Fruit fly (Drosophila melanogaster) whole organism: ENCODE results near the gene SCaMC.

Experiments
- CG8478 ChIP-seq: fragments of >200 bp; optimal IDR thresholded peaks from 2 replicates; lab custom pipeline; 2018; ENCODE audit warnings: inconsistent platforms
- Dll ChIP-seq: fragments of >200 bp; optimal IDR thresholded peaks from 2 replicates; lab custom pipeline; 2017
- EcR ChIP-seq, 2 experiments: fragments of >200 bp; optimal IDR thresholded peaks; 2 replicates each; lab custom pipeline; 2017; ENCODE audit warnings: missing biosample characterization in 2 of 2, missing genetic modification characterization in 2 of 2, missing genetic modification reagents in 2 of 2
- pan ChIP-seq: fragments of >200 bp; optimal IDR thresholded peaks from 2 replicates; lab custom pipeline; 2017
- psq ChIP-seq: fragments of >200 bp; optimal IDR thresholded peaks from 2 replicates; lab custom pipeline; 2017
- usp ChIP-seq: fragments of >200 bp; optimal IDR thresholded peaks from 2 replicates; lab custom pipeline; 2017; ENCODE audit warnings: missing biosample characterization, missing genetic modification characterization, mixed read lengths

The SCaMC gene

DNA sequence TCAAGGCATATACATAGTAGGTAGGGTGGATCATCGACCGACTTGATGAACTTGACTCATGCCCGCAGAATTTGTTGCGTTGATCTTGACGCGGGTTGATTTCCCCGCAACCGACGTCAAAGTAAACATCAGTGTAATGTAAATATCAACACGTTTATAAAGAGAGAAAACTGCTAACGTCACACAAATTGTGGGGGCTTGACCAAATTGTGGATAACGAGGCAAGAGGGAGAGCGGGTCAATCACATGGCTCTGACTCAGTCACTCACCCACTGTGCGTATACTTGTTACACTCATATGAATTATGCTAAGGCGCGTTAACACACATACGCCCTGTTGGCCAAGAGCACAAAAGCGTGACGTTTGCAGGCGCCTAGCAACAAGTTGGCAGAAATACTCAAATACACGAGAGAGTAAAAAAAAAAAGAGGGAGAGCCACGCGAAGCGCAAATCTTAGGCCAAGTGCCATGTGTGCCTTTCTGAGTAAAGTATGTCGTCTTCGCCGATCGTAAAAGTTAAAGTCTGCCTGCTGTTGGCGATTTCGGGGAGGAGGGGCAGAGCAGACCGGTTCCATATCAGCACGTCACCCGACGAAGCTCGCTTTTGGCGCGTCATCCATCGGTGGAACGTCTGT, 7.5 kb downstream of the SCaMC start:
- TF ChIP-seq Dll (lab: Kevin White, UChicago) = no peak
- TF ChIP-seq CG8478 (lab: Kevin White, UChicago) = no peak
- TF ChIP-seq usp (GFP tag; lab: Kevin White, UChicago) = no peak
- TF ChIP-seq psq = no peak
- peak in 1 of 2 experiments; percentile 64 for TF ChIP-seq EcR (GFP tag; optimal IDR thresholded peaks at IDR 0.05; lab: Kevin White, UChicago)

- TF ChIP-seq pan (lab: Kevin White, UChicago) (no peak), EcR (GFP tag; optimal IDR thresholded peaks at IDR 0.05; lab: Kevin White, UChicago) (no peak), psq (no peak), usp (GFP tag; lab: Kevin White, UChicago) (no peak), Dll (lab: Kevin White, UChicago) (no peak), CG8478 (lab: Kevin White, UChicago) (no peak)
Measured at dm6 chr3L:12405889-12406500, 8.6 kb downstream of the SCaMC start.

DNA sequence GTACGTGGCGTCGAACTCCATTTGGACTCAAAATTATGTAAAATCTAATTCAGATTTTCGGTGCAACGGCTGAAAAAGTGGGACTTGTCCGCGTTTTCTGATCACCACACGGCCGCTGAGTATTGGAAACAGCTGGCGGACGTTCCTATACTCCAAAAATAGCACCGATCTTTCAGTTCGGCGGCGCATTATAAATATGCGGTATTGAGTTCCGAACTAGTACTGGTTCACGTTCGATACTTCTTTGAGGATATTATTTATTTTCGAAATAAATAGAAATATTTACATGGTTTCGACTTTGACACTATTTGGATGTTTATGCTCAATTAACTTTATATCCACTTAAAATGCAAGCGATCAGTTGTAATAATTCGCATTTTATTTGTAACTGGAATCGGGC, 12.8 kb downstream of the SCaMC start, which contains the start of gene Smyd4-2:
Gene Smyd4-2 (minus strand): TSS at position 136 of the 400 bp plus-strand sequence.
- TF ChIP-seq psq (no peak), usp (GFP tag; lab: Kevin White, UChicago) (no peak), pan (lab: Kevin White, UChicago) (no peak), CG8478 (lab: Kevin White, UChicago) (no peak), EcR (GFP tag; optimal IDR thresholded peaks at IDR 0.05; lab: Kevin White, UChicago) (no peak), Dll (lab: Kevin White, UChicago) (no peak)

- no peak for TF ChIP-seq usp (GFP tag; lab: Kevin White, UChicago)
- no peak for TF ChIP-seq EcR (GFP tag; optimal IDR thresholded peaks at IDR 0.05; lab: Kevin White, UChicago)
- TF ChIP-seq psq = no peak
- no peak for TF ChIP-seq CG8478 (lab: Kevin White, UChicago)
- TF ChIP-seq Dll (lab: Kevin White, UChicago) = no peak
- no peak for TF ChIP-seq pan (lab: Kevin White, UChicago)
Measured at dm6 chr3L:12399171-12399570, 15.5 kb downstream of the SCaMC start, which contains the start of gene CG32104. Gene CG32104 (minus strand): TSS chr3L:12399322.

- TF ChIP-seq usp (GFP tag; lab: Kevin White, UChicago) = no peak
- no peak for TF ChIP-seq EcR (GFP tag; optimal IDR thresholded peaks at IDR 0.05; lab: Kevin White, UChicago)
- no peak for TF ChIP-seq psq
- no peak for TF ChIP-seq Dll (lab: Kevin White, UChicago)
- no peak for TF ChIP-seq pan (lab: Kevin White, UChicago)
- TF ChIP-seq CG8478 (lab: Kevin White, UChicago) = no peak
Measured at dm6 chr3L:12395871-12396270, 18.8 kb downstream of the SCaMC start, which contains the start of gene Obp69a. Gene Obp69a (plus strand): TSS chr3L:12396171.

- TF ChIP-seq psq (no peak), usp (GFP tag; lab: Kevin White, UChicago) (no peak), pan (lab: Kevin White, UChicago) (no peak), EcR (GFP tag; optimal IDR thresholded peaks at IDR 0.05; lab: Kevin White, UChicago) (no peak), CG8478 (lab: Kevin White, UChicago) (no peak), Dll (lab: Kevin White, UChicago) (no peak)
Measured at dm6 chr3L:12392758-12393157, 21.9 kb downstream of the SCaMC start.

dm6 chr3L:12392068-12392467, 22.6 kb downstream of the SCaMC start:
- TF ChIP-seq psq (no peak), usp (GFP tag; lab: Kevin White, UChicago) (no peak), CG8478 (lab: Kevin White, UChicago) (no peak), pan (lab: Kevin White, UChicago) (no peak), EcR (GFP tag; optimal IDR thresholded peaks at IDR 0.05; lab: Kevin White, UChicago) (no peak), Dll (lab: Kevin White, UChicago) (no peak)

DNA sequence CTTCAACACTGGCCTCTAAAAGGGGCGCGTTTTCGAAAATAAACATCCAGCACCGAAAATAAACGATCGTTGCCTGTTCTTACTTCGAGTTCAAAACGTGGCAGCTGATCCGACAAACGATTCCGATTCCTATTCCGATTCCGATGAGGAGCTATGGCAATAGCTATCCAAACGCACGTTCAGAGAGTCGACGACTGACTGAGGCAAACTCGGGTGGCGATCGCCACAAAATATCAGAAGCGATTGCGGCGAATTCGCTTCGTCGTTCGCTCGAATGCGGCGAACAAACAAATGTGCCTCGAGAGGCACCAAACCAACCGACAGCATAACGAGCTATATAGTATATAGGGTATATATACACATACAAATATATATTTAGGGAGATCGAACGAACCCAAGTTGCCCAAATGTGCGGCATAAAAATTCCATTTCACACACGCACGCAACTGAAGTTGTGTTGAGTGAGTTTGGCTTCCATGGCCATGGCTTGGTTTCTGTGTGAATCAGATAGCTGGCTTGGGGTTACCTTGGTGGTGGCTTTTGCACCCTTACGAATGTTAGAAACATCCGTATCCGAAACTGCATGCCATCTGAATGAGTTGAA, 23.3 kb downstream of the SCaMC start, which contains the start of gene Ncc69:
Gene Ncc69 (minus strand): TSS at position 205 of the 604 bp plus-strand sequence.
- TF ChIP-seq usp (GFP tag; lab: Kevin White, UChicago) (no peak), CG8478 (lab: Kevin White, UChicago) (no peak), pan (lab: Kevin White, UChicago) (no peak), Dll (lab: Kevin White, UChicago) (no peak), psq (no peak), EcR (GFP tag; optimal IDR thresholded peaks at IDR 0.05; lab: Kevin White, UChicago) (no peak)

dm6 chr3L:12387898-12388297, 26.7 kb downstream of the SCaMC start:
- TF ChIP-seq EcR (GFP tag; optimal IDR thresholded peaks at IDR 0.05; lab: Kevin White, UChicago) (no peak), Dll (lab: Kevin White, UChicago) (no peak), usp (GFP tag; lab: Kevin White, UChicago) (no peak), psq (no peak), pan (lab: Kevin White, UChicago) (no peak), CG8478 (lab: Kevin White, UChicago) (no peak)

DNA sequence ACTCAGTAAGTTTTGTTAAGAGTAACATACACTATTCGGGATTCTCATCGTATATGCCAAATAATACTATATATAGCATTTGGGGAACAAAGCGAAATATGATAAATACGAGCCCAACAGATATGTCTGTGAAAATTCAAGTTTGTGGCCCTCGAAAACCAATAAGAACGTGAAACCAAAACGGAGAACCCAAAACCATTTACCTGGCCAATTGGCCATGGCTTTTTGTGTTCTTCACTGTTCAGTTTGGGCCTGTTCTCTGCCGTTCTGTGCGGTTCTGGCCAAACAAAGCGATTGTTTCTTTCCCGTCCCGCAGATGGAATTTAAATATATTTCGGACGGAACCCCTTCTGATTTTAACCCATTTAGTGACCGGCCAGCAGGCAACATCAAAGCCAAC, 27.6 kb downstream of the SCaMC start:
- TF ChIP-seq pan (lab: Kevin White, UChicago) (no peak), Dll (lab: Kevin White, UChicago) (no peak), EcR (GFP tag; optimal IDR thresholded peaks at IDR 0.05; lab: Kevin White, UChicago) (no peak)

DNA sequence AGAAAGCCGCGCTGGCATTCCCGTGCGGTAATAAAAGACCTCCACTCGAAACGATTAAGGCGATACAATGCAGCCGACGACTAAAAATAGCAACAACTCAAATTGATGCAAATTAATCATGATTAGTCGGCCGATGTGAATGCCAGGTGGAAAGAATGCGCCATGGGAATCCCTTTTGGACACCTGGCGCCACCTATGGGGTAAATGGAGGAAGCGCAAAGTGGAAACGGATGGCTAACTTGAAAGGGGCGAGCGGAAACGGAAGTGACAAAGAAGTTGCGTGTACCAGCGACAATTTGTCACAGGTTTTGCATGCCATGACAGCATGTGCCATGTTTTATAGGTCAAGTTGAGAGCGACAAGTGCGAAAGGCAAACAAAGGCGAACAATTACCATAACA, 34.0 kb downstream of the SCaMC start:
- TF ChIP-seq EcR (GFP tag; optimal IDR thresholded peaks at IDR 0.05; lab: Kevin White, UChicago) (no peak), psq (no peak), usp (GFP tag; lab: Kevin White, UChicago) (no peak), Dll (lab: Kevin White, UChicago) (no peak), pan (lab: Kevin White, UChicago) (no peak), CG8478 (lab: Kevin White, UChicago) (no peak)
